Fruit fly (Drosophila melanogaster) S2 (cell line): ENCODE results near the gene BOD1.
"Not testable (repeated sequence)": the region's sequence is repeated elsewhere in the genome, so short reads cannot be mapped to it uniquely, and the experiment has no call there.

Experiments
- CG8478 ChIP-seq: fragments of >200 bp; optimal IDR thresholded peaks from 2 replicates; lab custom pipeline; 2018
- CTCF ChIP-seq, 2 experiments: fragments of >200 bp; optimal IDR thresholded peaks; 2 replicates each; lab custom pipeline; 2018

BOD1 gene

DNA sequence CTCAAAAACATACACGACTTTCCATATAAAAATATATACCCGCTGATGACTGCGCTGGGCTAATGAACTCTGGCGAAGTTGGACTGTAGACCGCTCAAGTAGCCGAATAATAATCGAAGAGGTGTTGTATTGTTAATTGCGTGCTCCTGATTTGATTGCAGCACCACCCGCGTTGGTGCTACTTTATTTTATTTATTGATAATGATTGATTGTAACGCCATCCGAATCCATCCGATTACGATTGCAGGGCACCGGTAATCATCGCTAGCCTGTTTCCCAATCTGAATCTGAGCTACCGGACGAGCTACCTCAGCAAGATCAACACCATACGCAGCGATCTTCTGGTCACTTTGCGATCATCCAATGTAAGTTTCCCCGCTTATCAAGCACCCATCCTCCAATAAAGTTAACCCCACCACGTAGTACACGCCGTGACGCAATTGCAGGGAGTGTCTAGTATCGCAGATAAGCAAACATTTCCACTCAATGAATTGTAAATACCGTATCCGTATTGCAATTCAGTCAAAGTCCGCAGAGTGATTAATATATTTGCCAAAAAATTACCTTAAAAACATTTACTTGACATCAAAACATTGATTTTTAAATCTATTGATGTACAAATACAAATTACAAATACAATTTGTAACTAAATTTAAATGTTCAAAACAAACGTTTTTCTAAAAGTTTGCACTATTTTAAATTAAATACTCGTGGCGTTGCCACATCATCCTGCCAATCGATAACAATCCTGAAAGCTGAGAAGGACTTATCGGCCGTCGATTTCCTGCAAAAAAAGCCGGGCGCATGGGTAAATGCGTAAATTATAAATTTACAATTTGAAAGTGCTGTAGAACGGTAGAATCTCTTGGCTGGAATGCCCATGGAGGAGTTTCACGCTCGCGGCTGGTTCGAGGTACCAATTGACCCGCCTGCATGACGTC is 8.8 kb upstream of the BOD1 start:
- TF ChIP-seq CG8478 (lab: Kevin White, UChicago): no peak
- TF ChIP-seq CTCF (optimal IDR thresholded peaks at IDR 0.05; lab: Kevin White, UChicago): no peak

- no peak for TF ChIP-seq CTCF (optimal IDR thresholded peaks at IDR 0.05; lab: Kevin White, UChicago)
- no peak for TF ChIP-seq CG8478 (lab: Kevin White, UChicago)
Observed at dm6 chr3R:27931461-27931860, 6.6 kb upstream of the BOD1 start.

- no peak for TF ChIP-seq CG8478 (lab: Kevin White, UChicago)
- TF ChIP-seq CTCF (optimal IDR thresholded peaks at IDR 0.05; lab: Kevin White, UChicago): no peak
Observed at dm6 chr3R:27945398-27945797, 7.4 kb downstream of the BOD1 start.

dm6 chr3R:27946555-27947204 is 8.6 kb downstream of the BOD1 start:
- TF ChIP-seq CG8478 (lab: Kevin White, UChicago) (no peak), CTCF (optimal IDR thresholded peaks at IDR 0.05; lab: Kevin White, UChicago) (no peak)

- TF ChIP-seq CTCF (optimal IDR thresholded peaks at IDR 0.05; lab: Kevin White, UChicago) (peak in 1 of 2 experiments; percentile 18), CG8478 (lab: Kevin White, UChicago) (no peak)
Observed at dm6 chr3R:27947682-27948245, 9.7 kb downstream of the BOD1 start, which contains the start of gene mfrn. mfrn (minus strand) TSS chr3R:27948021.

DNA sequence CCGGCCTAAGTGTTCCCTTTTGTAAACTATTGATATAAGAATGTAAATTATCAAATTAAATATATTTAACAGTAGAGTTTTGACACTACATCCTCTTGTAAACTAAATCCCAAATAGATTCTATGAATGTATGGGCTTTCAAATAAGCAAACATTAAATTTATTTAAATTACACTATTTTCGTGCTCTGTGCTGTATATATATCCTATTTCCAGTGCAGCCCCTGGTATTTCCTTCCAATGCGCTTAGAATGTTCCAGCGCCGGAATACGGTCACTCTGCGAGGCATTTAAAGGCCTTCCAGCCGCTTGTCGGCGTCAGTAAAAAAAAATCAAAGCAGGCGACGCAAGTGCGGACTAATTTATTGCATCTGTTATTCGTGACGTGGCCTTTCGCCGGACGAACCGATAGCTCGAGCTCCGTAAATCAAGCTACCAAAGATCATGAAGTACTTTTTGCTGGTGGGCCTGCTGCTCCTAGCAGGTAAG is 10.4 kb downstream of the BOD1 start, which contains the start of gene Gp93:
Gp93 (plus strand) TSS at position 291 of the 486 bp plus-strand sequence.
- TF ChIP-seq CG8478 (lab: Kevin White, UChicago): no peak
- TF ChIP-seq CTCF (optimal IDR thresholded peaks at IDR 0.05; lab: Kevin White, UChicago): no peak

DNA sequence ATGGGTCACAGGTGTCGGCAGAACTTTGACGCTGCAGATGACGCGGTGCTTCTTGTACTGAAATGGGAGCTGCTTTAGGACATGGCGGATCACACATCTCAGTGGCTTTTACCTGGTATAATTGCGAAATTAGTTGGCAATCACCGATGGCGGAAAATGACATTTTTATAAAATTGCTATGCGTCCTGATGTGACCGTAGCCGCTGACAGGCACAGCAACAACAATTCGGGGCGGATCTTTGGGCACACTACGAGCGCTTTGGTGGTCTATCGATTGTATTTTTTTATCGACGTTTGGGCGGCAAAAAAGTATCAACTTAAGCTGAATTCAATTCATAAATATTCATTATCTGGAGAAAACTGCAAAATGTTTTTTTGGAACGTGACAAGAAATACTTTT is 15.8 kb downstream of the BOD1 start, which contains the start of gene CG4951:
CG4951 (minus strand) TSS at position 223 of the 400 bp plus-strand sequence.
- TF ChIP-seq CTCF (optimal IDR thresholded peaks at IDR 0.05; lab: Kevin White, UChicago) (no peak), CG8478 (lab: Kevin White, UChicago) (no peak)

DNA sequence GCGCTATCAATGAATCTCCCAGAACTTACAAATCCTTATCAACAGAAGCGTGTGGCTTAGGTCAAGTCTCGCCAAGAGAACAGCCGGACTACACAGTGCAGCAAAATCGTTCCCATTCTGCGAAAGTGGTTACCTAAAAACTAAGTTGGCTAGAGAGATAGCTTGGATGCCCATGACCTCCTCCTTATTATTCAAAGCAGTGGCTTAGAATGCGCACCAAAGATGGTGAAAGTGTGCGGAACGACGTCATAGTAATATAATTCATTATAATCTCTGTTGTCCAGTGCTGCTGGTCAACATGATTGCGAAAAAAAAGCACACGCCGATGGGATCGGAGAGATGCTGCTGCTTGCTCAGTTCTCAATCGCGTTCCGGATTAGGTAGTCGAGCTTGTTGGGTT is 16.5 kb downstream of the BOD1 start, which contains the start of gene Nep7:
Nep7 (plus strand) TSS at position 385 of the 400 bp plus-strand sequence.
- no peak for TF ChIP-seq CG8478 (lab: Kevin White, UChicago)
- no peak for TF ChIP-seq CTCF (optimal IDR thresholded peaks at IDR 0.05; lab: Kevin White, UChicago)

dm6 chr3R:27957967-27958366 is 19.9 kb downstream of the BOD1 start:
- TF ChIP-seq CG8478 (lab: Kevin White, UChicago): no peak
- no peak for TF ChIP-seq CTCF (optimal IDR thresholded peaks at IDR 0.05; lab: Kevin White, UChicago)

DNA sequence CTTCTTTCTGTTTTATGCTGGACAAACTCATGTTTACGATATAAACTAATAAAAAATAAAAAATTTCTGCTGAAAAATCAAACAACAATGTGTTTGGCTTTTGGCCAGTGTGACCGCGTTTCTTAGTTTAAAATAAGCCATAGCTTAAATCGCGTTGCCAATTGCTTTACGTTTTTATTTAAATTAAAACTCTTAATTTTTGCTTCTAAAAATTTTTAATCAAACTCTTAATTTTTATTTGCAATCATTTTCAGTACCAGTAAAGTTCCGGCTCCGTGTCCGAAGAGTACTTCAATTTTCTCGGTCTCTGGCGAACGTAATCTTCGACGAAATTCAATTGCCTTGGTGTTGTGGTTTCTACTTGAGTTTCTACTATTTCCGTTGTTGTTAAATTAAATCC is 21.1 kb downstream of the BOD1 start, which contains the start of the genes CG42487 and CG4884:
CG42487 (minus strand) TSS at position 101 of the 400 bp plus-strand sequence.
CG4884 (minus strand) TSS at position 101 of the 400 bp plus-strand sequence.
- TF ChIP-seq CTCF (optimal IDR thresholded peaks at IDR 0.05; lab: Kevin White, UChicago); CG8478 (lab: Kevin White, UChicago): not testable (repeated sequence)

DNA sequence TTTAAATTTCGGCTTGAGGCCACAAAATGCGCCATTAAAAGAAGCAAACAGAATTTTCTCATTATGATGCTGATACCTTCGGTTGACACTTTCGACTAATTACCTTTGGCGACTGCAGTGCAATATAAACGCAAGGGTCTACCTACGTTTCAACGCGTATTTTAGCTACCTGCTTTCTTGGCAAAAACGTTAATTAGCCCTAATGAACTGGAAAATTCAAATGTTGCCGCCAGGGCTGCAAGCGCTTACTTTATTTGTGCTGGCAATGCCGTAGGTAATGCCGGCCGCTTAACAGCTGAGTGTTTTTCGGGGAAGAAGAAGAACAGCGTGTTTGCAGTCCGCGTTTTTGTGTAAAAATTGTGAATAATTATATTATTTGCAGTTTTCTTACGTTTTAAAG is 22.4 kb downstream of the BOD1 start, which contains the start of gene CG31253:
CG31253 (minus strand) TSS at position 101 of the 400 bp plus-strand sequence.
- not testable (repeated sequence) for TF ChIP-seq CTCF (optimal IDR thresholded peaks at IDR 0.05; lab: Kevin White, UChicago); CG8478 (lab: Kevin White, UChicago)

DNA sequence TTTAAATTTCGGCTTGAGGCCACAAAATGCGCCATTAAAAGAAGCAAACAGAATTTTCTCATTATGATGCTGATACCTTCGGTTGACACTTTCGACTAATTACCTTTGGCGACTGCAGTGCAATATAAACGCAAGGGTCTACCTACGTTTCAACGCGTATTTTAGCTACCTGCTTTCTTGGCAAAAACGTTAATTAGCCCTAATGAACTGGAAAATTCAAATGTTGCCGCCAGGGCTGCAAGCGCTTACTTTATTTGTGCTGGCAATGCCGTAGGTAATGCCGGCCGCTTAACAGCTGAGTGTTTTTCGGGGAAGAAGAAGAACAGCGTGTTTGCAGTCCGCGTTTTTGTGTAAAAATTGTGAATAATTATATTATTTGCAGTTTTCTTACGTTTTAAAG is 25.1 kb downstream of the BOD1 start, which contains the start of the genes CG31131 and CG4849:
CG31131 (minus strand) TSS at position 101 of the 400 bp plus-strand sequence.
CG4849 (plus strand) TSS at position 297 of the 400 bp plus-strand sequence.
- not testable (repeated sequence) for TF ChIP-seq CTCF (optimal IDR thresholded peaks at IDR 0.05; lab: Kevin White, UChicago); CG8478 (lab: Kevin White, UChicago)

dm6 chr3R:27986794-27987193 is 48.7 kb downstream of the BOD1 start:
- TF ChIP-seq CG8478 (lab: Kevin White, UChicago) (no peak), CTCF (optimal IDR thresholded peaks at IDR 0.05; lab: Kevin White, UChicago) (no peak)

- TF ChIP-seq CTCF (optimal IDR thresholded peaks at IDR 0.05; lab: Kevin White, UChicago) (no peak), CG8478 (lab: Kevin White, UChicago) (no peak)
Observed at dm6 chr3R:27987329-27987728, 49.3 kb downstream of the BOD1 start.
